Fruit fly (Drosophila melanogaster) whole organism, embryonic: ENCODE measurements around the gene Nubp1.

Experiments used
- ATbp ChIP-seq: fragments of 200-800 bp; sonication (Bioruptor generic); optimal IDR thresholded peaks from 2 replicates; lab custom pipeline; 2017; ENCODE audit warnings: missing biosample characterization, mild to moderate bottlenecking, missing genetic modification characterization, missing genetic modification reagents
- Asciz ChIP-seq: fragments of 200-800 bp; sonication (Bioruptor generic); optimal IDR thresholded peaks from 2 replicates; lab custom pipeline; 2017; ENCODE audit warnings: missing biosample characterization, mild to moderate bottlenecking, missing genetic modification characterization, missing genetic modification reagents
- BtbVII ChIP-seq: fragments of 200-800 bp; sonication (Bioruptor generic); optimal IDR thresholded peaks from 3 replicates; lab custom pipeline; 2017; ENCODE audit warnings: missing biosample characterization, mild to moderate bottlenecking, missing genetic modification characterization
- CG10274 ChIP-seq: fragments of 200-800 bp; sonication (Bioruptor generic); optimal IDR thresholded peaks from 3 replicates; lab custom pipeline; 2017; ENCODE audit warnings: missing biosample characterization, mild to moderate bottlenecking, missing genetic modification characterization
- CG10543 ChIP-seq: fragments of 200-800 bp; sonication (Bioruptor generic); optimal IDR thresholded peaks from 3 replicates; lab custom pipeline; 2017; ENCODE audit warnings: missing biosample characterization, mild to moderate bottlenecking, missing genetic modification characterization, moderate library complexity
- CG11695 ChIP-seq: fragments of 200-800 bp; sonication (Bioruptor generic); IDR thresholded peaks from 3 replicates; pipeline ENCODE4 v1.3.6; 2022; ENCODE audit warnings: missing biosample characterization, missing genetic modification characterization
- CG13296 ChIP-seq: fragments of 200-800 bp; sonication (Bioruptor generic); optimal IDR thresholded peaks from 3 replicates; lab custom pipeline; 2018; ENCODE audit warnings: missing biosample characterization, mild to moderate bottlenecking, missing genetic modification characterization
- CG14014 ChIP-seq: fragments of 200-800 bp; sonication (Bioruptor generic); IDR thresholded peaks from 2 replicates; pipeline ENCODE4 v1.3.6; 2022; ENCODE audit warnings: missing biosample characterization, missing genetic modification characterization
- CG30403 ChIP-seq: fragments of 200-800 bp; sonication (Bioruptor generic); optimal IDR thresholded peaks from 3 replicates; lab custom pipeline; 2016; ENCODE audit warnings: missing biosample characterization, missing genetic modification characterization
- CG3407 ChIP-seq: fragments of 200-800 bp; sonication (Bioruptor generic); optimal IDR thresholded peaks from 2 replicates; lab custom pipeline; 2018; ENCODE audit warnings: missing biosample characterization, mild to moderate bottlenecking, missing genetic modification characterization
- CG3838 ChIP-seq: fragments of 200-800 bp; sonication (Bioruptor generic); optimal IDR thresholded peaks from 3 replicates; lab custom pipeline; 2016; ENCODE audit warnings: missing biosample characterization, missing genetic modification characterization
- CG6254 ChIP-seq: fragments of 200-800 bp; sonication (Bioruptor generic); optimal IDR thresholded peaks from 3 replicates; lab custom pipeline; 2017; ENCODE audit warnings: mild to moderate bottlenecking, missing biosample characterization, missing genetic modification reagents, missing genetic modification characterization
- CG9609 ChIP-seq: fragments of 200-800 bp; sonication (Bioruptor generic); optimal IDR thresholded peaks from 3 replicates; lab custom pipeline; 2016; ENCODE audit warnings: missing biosample characterization, missing genetic modification characterization
- CHES-1-like ChIP-seq: fragments of 200-800 bp; sonication (Bioruptor generic); optimal IDR thresholded peaks from 2 replicates; lab custom pipeline; 2016; ENCODE audit warnings: missing biosample characterization, missing genetic modification characterization
- Dad ChIP-seq: fragments of 200-800 bp; sonication (Bioruptor generic); optimal IDR thresholded peaks from 3 replicates; lab custom pipeline; 2016; ENCODE audit warnings: missing biosample characterization, missing genetic modification characterization
- Dfd ChIP-seq, 2 experiments: fragments of >200 bp; optimal IDR thresholded peaks; 2 replicates each; lab custom pipeline; 2017; ENCODE audit warnings: missing biosample characterization in 2 of 2, missing genetic modification characterization in 2 of 2
- Dll ChIP-seq: fragments of 200-800 bp; sonication (Bioruptor generic); IDR thresholded peaks from 4 replicates; pipeline ENCODE4 v1.3.6; 2022; ENCODE audit warnings: missing biosample characterization, missing genetic modification characterization; ENCODE audit not compliant: partially characterized antibody
- Fer1 ChIP-seq: fragments of 200-800 bp; sonication (Bioruptor generic); optimal IDR thresholded peaks from 2 replicates; lab custom pipeline; 2017; ENCODE audit warnings: missing biosample characterization, mild to moderate bottlenecking, missing genetic modification characterization
- H15 ChIP-seq: fragments of 200-800 bp; sonication (Bioruptor generic); IDR thresholded peaks from 3 replicates; pipeline ENCODE4 v1.3.6; 2022; ENCODE audit warnings: missing biosample characterization, missing genetic modification characterization
- MBD-R2 ChIP-seq: fragments of 200-800 bp; sonication (Bioruptor generic); IDR thresholded peaks from 2 replicates; pipeline ENCODE4 v1.3.6; 2022; ENCODE audit warnings: missing biosample characterization, missing genetic modification characterization
- Max ChIP-seq: fragments of 200-800 bp; sonication (Bioruptor generic); optimal IDR thresholded peaks from 2 replicates; lab custom pipeline; 2016; ENCODE audit warnings: missing biosample characterization, mild to moderate bottlenecking, missing genetic modification characterization
- NFAT ChIP-seq: fragments of 200-800 bp; sonication (Bioruptor generic); IDR thresholded peaks from 2 replicates; pipeline ENCODE4 v1.3.6; 2022; ENCODE audit warnings: missing biosample characterization, missing genetic modification characterization
- Oli ChIP-seq: fragments of 200-800 bp; sonication (Bioruptor generic); optimal IDR thresholded peaks from 2 replicates; lab custom pipeline; 2018; ENCODE audit warnings: missing biosample characterization, mild to moderate bottlenecking, missing genetic modification characterization, moderate library complexity
- PHDP ChIP-seq: fragments of 200-800 bp; sonication (Bioruptor generic); optimal IDR thresholded peaks from 3 replicates; lab custom pipeline; 2018; ENCODE audit warnings: missing biosample characterization, mild to moderate bottlenecking, missing genetic modification characterization, moderate library complexity
- Ptx1 ChIP-seq: fragments of 200-800 bp; sonication (Bioruptor generic); IDR thresholded peaks from 2 replicates; pipeline ENCODE4 v1.3.6; 2022; ENCODE audit warnings: missing biosample characterization, missing genetic modification characterization
- Rfx ChIP-seq: fragments of 200-800 bp; sonication (Bioruptor generic); IDR thresholded peaks from 2 replicates; pipeline ENCODE4 v1.3.6; 2022; ENCODE audit warnings: missing biosample characterization, missing genetic modification characterization
- Sox100B ChIP-seq: fragments of 200-800 bp; sonication (Bioruptor generic); optimal IDR thresholded peaks from 3 replicates; lab custom pipeline; 2018; ENCODE audit warnings: missing biosample characterization, mild to moderate bottlenecking, missing genetic modification characterization
- Sry-δ ChIP-seq: fragments of 200-800 bp; sonication (Bioruptor generic); optimal IDR thresholded peaks from 2 replicates; lab custom pipeline; 2016; ENCODE audit warnings: missing biosample characterization, missing genetic modification characterization
- Vsx1 ChIP-seq: fragments of 200-800 bp; sonication (Bioruptor generic); optimal IDR thresholded peaks from 2 replicates; lab custom pipeline; 2017; ENCODE audit warnings: missing biosample characterization, mild to moderate bottlenecking, missing genetic modification characterization, missing genetic modification reagents
- Xbp1 ChIP-seq: fragments of 200-800 bp; sonication (Bioruptor generic); optimal IDR thresholded peaks from 3 replicates; lab custom pipeline; 2016; ENCODE audit warnings: missing biosample characterization, mild to moderate bottlenecking, missing genetic modification characterization
- ase ChIP-seq: fragments of 200-800 bp; sonication (Bioruptor generic); IDR thresholded peaks from 3 replicates; pipeline ENCODE4 v1.3.6; 2022; ENCODE audit warnings: missing biosample characterization, missing genetic modification characterization
- bowl ChIP-seq: fragments of 200-800 bp; sonication (Bioruptor generic); IDR thresholded peaks from 2 replicates; pipeline ENCODE4 v1.3.6; 2022; ENCODE audit warnings: missing biosample characterization, missing genetic modification characterization
- br ChIP-seq: fragments of >200 bp; optimal IDR thresholded peaks from 2 replicates; lab custom pipeline; 2017
- bsh ChIP-seq, 2 experiments: fragments of 200-800 bp; sonication (Bioruptor generic); optimal IDR thresholded peaks; 2 replicates each; lab custom pipeline; 2017 to 2018; ENCODE audit warnings: mild to moderate bottlenecking in 2 of 2, missing biosample characterization in 2 of 2, missing genetic modification characterization in 2 of 2, moderate library complexity in 1 of 2
- gcm2 ChIP-seq: fragments of 200-800 bp; sonication (Bioruptor generic); optimal IDR thresholded peaks from 2 replicates; lab custom pipeline; 2016; ENCODE audit warnings: missing biosample characterization, missing genetic modification characterization
- lilli ChIP-seq: fragments of 200-800 bp; sonication (Bioruptor generic); optimal IDR thresholded peaks from 3 replicates; lab custom pipeline; 2016; ENCODE audit warnings: missing biosample characterization, missing genetic modification characterization
- nom ChIP-seq: fragments of 200-800 bp; sonication (Bioruptor generic); optimal IDR thresholded peaks from 2 replicates; lab custom pipeline; 2017; ENCODE audit warnings: missing biosample characterization, missing genetic modification characterization, mild to moderate bottlenecking, moderate library complexity, missing genetic modification reagents
- org-1 ChIP-seq: fragments of 200-800 bp; sonication (Bioruptor generic); optimal IDR thresholded peaks from 2 replicates; lab custom pipeline; 2017; ENCODE audit warnings: missing biosample characterization, missing genetic modification characterization
- pum ChIP-seq: fragments of 200-800 bp; sonication (Bioruptor generic); optimal IDR thresholded peaks from 2 replicates; lab custom pipeline; 2016; ENCODE audit warnings: missing biosample characterization, missing genetic modification characterization
- row ChIP-seq: fragments of 200-800 bp; sonication (Bioruptor generic); IDR thresholded peaks from 3 replicates; pipeline ENCODE4 v1.3.6; 2022; ENCODE audit warnings: missing biosample characterization, missing genetic modification characterization
- run ChIP-seq: fragments of 200-800 bp; sonication (Bioruptor generic); optimal IDR thresholded peaks from 3 replicates; lab custom pipeline; 2018; ENCODE audit warnings: missing biosample characterization, mild to moderate bottlenecking, missing genetic modification characterization
- sc ChIP-seq, 3 experiments: fragments of >200 bp in 2 of 3; fragments of 200-800 bp in 1 of 3; sonication (Bioruptor generic) in 1 of 3; optimal IDR thresholded peaks; 2 replicates in 2 of 3; 3 replicates in 1 of 3; lab custom pipeline; 2017; ENCODE audit warnings: mild to moderate bottlenecking in 1 of 3, missing biosample characterization in 1 of 3, missing genetic modification characterization in 1 of 3, missing genetic modification reagents in 1 of 3
- shn ChIP-seq: fragments of 200-800 bp; sonication (Bioruptor generic); optimal IDR thresholded peaks from 3 replicates; lab custom pipeline; 2016; ENCODE audit warnings: missing biosample characterization, missing genetic modification characterization
- slp2 ChIP-seq: fragments of 200-800 bp; sonication (Bioruptor generic); optimal IDR thresholded peaks from 2 replicates; lab custom pipeline; 2016; ENCODE audit warnings: missing biosample characterization, missing genetic modification characterization
- stc ChIP-seq: fragments of 200-800 bp; sonication (Bioruptor generic); IDR thresholded peaks from 2 replicates; pipeline ENCODE4 v1.3.6; 2022; ENCODE audit warnings: missing biosample characterization, missing genetic modification characterization
- tio ChIP-seq: fragments of 200-800 bp; sonication (Bioruptor generic); optimal IDR thresholded peaks from 2 replicates; lab custom pipeline; 2017; ENCODE audit warnings: missing biosample characterization, missing genetic modification characterization, inconsistent platforms
- tna ChIP-seq: fragments of 200-800 bp; sonication (Bioruptor generic); IDR thresholded peaks from 2 replicates; pipeline ENCODE4 v1.3.6; 2022; ENCODE audit warnings: missing biosample characterization, missing genetic modification characterization; ENCODE audit not compliant: partially characterized antibody
- zen2 ChIP-seq: fragments of 200-800 bp; sonication (Bioruptor generic); IDR thresholded peaks from 3 replicates; pipeline ENCODE4 v1.3.6; 2022; ENCODE audit warnings: missing biosample characterization, missing genetic modification characterization; ENCODE audit not compliant: partially characterized antibody

Nubp1 gene

dm6 chr2L:16715841-16716701 is 16.3 kb upstream of the Nubp1 start, which contains the start of the genes Cyt-c-d and CG31808 (continued):
- TF ChIP-seq CG3407, result peak; percentile 96
- TF ChIP-seq nom, result peak; percentile 89
- peak; percentile 96 for TF ChIP-seq run (tag; lab: Kevin White, UChicago)
- TF ChIP-seq CG6254 (GFP tag; lab: Kevin White, UChicago), result peak; percentile 96
- peak; percentile 97 to 99 for TF ChIP-seq bsh (GFP tag; optimal IDR thresholded peaks at IDR 0.05; lab: Kevin White, UChicago)
- peak; percentile 81 for TF ChIP-seq CG10274 (GFP tag; lab: Kevin White, UChicago)
- TF ChIP-seq Dll (GFP tag; lab: Robert Waterston, UW), result peak; percentile 35; the same call in 1 of the 4 replicates
- TF ChIP-seq Vsx1 (GFP tag; lab: Kevin White, UChicago), result peak; percentile 98
- peak; percentile 88 for TF ChIP-seq CG9609 (GFP tag; lab: Kevin White, UChicago)
- peak; percentile 90 for TF ChIP-seq pum (GFP tag; lab: Kevin White, UChicago)
- TF ChIP-seq gcm2 (GFP tag; lab: Kevin White, UChicago), result peak; percentile 93
- TF ChIP-seq CHES-1-like (GFP tag; lab: Kevin White, UChicago), result peak; percentile 80
- peak; percentile 97 for TF ChIP-seq Fer1 (GFP tag; lab: Kevin White, UChicago)
- TF ChIP-seq Dfd (GFP tag; optimal IDR thresholded peaks at IDR 0.05; lab: Kevin White, UChicago), result no peak
- peak; percentile 98 for TF ChIP-seq CG30403 (GFP tag; lab: Kevin White, UChicago)
- TF ChIP-seq CG3838 (GFP tag; lab: Kevin White, UChicago), result peak; percentile 95
- peak; percentile 96 for TF ChIP-seq lilli (GFP tag; lab: Kevin White, UChicago)
- no peak; the same call in 1 of the 2 replicates for TF ChIP-seq tna
- TF ChIP-seq zen2 (GFP tag; lab: Robert Waterston, UW), result no peak; the same call in 2 of the 3 replicates
- peak; percentile 87 for TF ChIP-seq shn (GFP tag; lab: Kevin White, UChicago)
- peak; percentile 86 for TF ChIP-seq MBD-R2 (GFP tag; lab: Robert Waterston, UW)
- TF ChIP-seq br (lab: Kevin White, UChicago), result no peak
- peak; percentile 98 for TF ChIP-seq ATbp (GFP tag; lab: Kevin White, UChicago)
- peak; percentile 96 for TF ChIP-seq bowl (GFP tag; lab: Robert Waterston, UW)
- TF ChIP-seq ase (GFP tag; lab: Robert Waterston, UW), result peak; percentile 98
- peak; percentile 98 for TF ChIP-seq H15
- TF ChIP-seq Rfx (GFP tag; lab: Robert Waterston, UW), result peak; percentile 94
- TF ChIP-seq CG13296 (GFP tag; lab: Kevin White, UChicago), result peak; percentile 95
- peak; percentile 49 for TF ChIP-seq Sry-δ (GFP tag; lab: Kevin White, UChicago)
- peak; percentile 98 for TF ChIP-seq Oli
- peak; percentile 93 for TF ChIP-seq CG10543 (GFP tag; lab: Kevin White, UChicago)
- TF ChIP-seq Sox100B (GFP tag; lab: Kevin White, UChicago), result peak; percentile 96
- peak; percentile 97 for TF ChIP-seq org-1 (GFP tag; lab: Kevin White, UChicago)
- TF ChIP-seq Ptx1 (GFP tag; lab: Robert Waterston, UW), result peak; percentile 98
- TF ChIP-seq slp2 (GFP tag; lab: Kevin White, UChicago), result peak; percentile 88
- TF ChIP-seq tio (GFP tag; lab: Kevin White, UChicago), result peak; percentile 96
- TF ChIP-seq Dad, result peak; percentile 91
- peak; percentile 98 for TF ChIP-seq stc (GFP tag; lab: Robert Waterston, UW)
- TF ChIP-seq BtbVII (GFP tag; lab: Kevin White, UChicago), result peak; percentile 95
- no peak for TF ChIP-seq sc (optimal IDR thresholded peaks at IDR 0.05; lab: Kevin White, UChicago)
- TF ChIP-seq sc (GFP tag; optimal IDR thresholded peaks at IDR 0.05; lab: Kevin White, UChicago), result peak; percentile 97
- peak; percentile 98 for TF ChIP-seq Asciz
- peak; percentile 95 for TF ChIP-seq Max (GFP tag; lab: Kevin White, UChicago)
- peak; percentile 98 for TF ChIP-seq PHDP (tag; lab: Kevin White, UChicago)
- TF ChIP-seq row (GFP tag; lab: Robert Waterston, UW), result peak; percentile 99
- peak; percentile 97 for TF ChIP-seq Xbp1
- TF ChIP-seq NFAT, result peak; percentile 85
- peak; percentile 96 for TF ChIP-seq CG14014 (GFP tag; lab: Robert Waterston, UW)
- peak; percentile 97 for TF ChIP-seq CG11695 (GFP tag; lab: Robert Waterston, UW)
